Fruit fly (Drosophila melanogaster) Kc167 (cell line): ENCODE results near the gene CG31493.

Experiments used
- Myc ChIP-seq: fragments of >200 bp; optimal IDR thresholded peaks from 2 replicates; lab custom pipeline; 2017; ENCODE audit warnings: missing external identifiers
- Sin3A ChIP-seq: fragments of >200 bp; optimal IDR thresholded peaks from 2 replicates; lab custom pipeline; 2018; ENCODE audit warnings: missing external identifiers
- h ChIP-seq: fragments of >200 bp; optimal IDR thresholded peaks from 3 replicates; lab custom pipeline; 2018; ENCODE audit warnings: missing external identifiers
- insv ChIP-seq: fragments of >200 bp; optimal IDR thresholded peaks from 3 replicates; lab custom pipeline; 2018; ENCODE audit warnings: missing external identifiers
- psq ChIP-seq: fragments of >200 bp; optimal IDR thresholded peaks from 2 replicates; lab custom pipeline; 2017; ENCODE audit warnings: missing external identifiers
- ttk ChIP-seq: sonication (Bioruptor generic); optimal IDR thresholded peaks from 2 replicates; lab custom pipeline; 2017; ENCODE audit warnings: missing external identifiers

CG31493 gene

dm6 chr3R:7116511-7116910, 14.8 kb upstream of the CG31493 start:
- TF ChIP-seq h (no peak), psq (lab: Kevin White, UChicago) (no peak), Myc (lab: Kevin White, UChicago) (no peak), Sin3A (no peak), insv (lab: Kevin White, UChicago) (no peak), ttk (lab: Kevin White, UChicago) (no peak)

- TF ChIP-seq h, result no peak
- no peak for TF ChIP-seq Sin3A
- no peak for TF ChIP-seq Myc (lab: Kevin White, UChicago)
- no peak for TF ChIP-seq insv (lab: Kevin White, UChicago)
- no peak for TF ChIP-seq ttk (lab: Kevin White, UChicago)
- no peak for TF ChIP-seq psq (lab: Kevin White, UChicago)
Observed at dm6 chr3R:7117590-7117989, 13.8 kb upstream of the CG31493 start, which contains the start of gene Mlp84B. Gene Mlp84B (minus strand): TSS chr3R:7117732.

DNA sequence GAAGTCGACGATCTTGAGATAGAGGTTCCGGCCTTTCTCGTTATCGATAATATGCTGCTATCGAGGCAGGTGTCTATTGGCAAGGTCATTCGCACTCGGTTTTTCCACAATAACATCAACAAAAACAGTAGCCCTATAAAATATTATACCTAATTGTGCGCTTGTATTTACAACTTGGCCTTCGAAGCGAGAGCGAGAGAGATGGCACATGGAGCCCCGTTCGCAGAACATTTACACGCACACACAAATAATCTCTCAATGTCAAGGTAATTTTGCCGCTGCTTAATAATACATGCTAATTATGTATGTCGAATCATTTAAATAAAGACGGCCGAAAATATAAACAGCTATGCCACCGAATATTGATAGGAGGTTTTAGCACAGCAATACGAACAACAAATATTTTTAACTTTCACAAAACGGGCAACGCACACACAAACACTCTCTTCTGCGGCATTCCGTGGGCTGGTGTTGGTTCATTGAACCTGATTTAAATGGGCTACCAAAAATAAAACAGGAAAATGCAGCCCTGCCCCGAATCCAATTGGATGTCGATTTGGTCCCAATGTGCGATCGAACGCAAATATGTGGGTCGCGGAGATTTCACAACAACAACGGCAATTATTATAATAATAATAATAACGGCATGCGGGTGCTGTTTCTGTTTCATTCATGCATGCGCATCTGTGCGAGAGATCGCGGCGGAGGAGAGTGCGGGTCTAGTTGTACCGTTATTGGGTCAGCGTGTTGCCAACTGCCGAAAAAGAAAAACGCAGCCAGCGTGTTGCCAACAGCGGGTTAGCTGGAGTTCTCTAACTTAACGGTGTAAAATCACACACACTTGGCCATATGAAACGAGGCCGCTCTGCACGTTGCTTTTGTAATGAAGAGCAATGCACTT, 8.9 kb upstream of the CG31493 start:
- TF ChIP-seq ttk (lab: Kevin White, UChicago) (no peak), psq (lab: Kevin White, UChicago) (no peak), insv (lab: Kevin White, UChicago) (no peak), h (no peak)

DNA sequence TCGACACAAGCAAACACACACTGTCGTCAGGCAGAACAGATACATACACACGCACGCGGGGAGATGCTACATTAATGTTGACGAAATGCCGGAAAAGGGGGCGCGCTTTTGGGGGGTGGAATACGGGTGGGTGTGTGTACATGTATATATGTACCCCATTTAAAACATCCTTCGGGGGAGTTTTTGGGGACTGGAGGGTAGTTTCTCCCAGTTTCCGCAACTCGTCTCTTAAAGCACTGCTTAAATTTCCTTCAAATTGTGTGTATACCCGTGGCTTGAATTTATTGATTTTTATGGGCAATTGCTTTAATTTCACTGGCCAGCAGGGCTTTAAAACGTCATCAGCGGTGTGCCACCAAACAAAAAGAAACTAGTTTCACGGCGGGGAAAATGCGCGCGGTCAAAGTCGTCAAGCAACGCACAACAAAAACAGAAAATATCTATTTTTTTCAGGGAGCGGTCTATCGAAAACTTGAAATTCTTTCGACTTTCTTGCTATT, 8.2 kb upstream of the CG31493 start:
- no peak for TF ChIP-seq insv (lab: Kevin White, UChicago)
- TF ChIP-seq ttk (lab: Kevin White, UChicago), result no peak
- TF ChIP-seq psq (lab: Kevin White, UChicago), result no peak
- TF ChIP-seq Sin3A, result no peak
- TF ChIP-seq h, result no peak
- TF ChIP-seq Myc (lab: Kevin White, UChicago), result no peak

dm6 chr3R:7123699-7124098, 7.7 kb upstream of the CG31493 start:
- TF ChIP-seq Sin3A, result no peak
- no peak for TF ChIP-seq psq (lab: Kevin White, UChicago)
- TF ChIP-seq ttk (lab: Kevin White, UChicago), result no peak
- TF ChIP-seq h, result no peak
- TF ChIP-seq insv (lab: Kevin White, UChicago), result no peak

DNA sequence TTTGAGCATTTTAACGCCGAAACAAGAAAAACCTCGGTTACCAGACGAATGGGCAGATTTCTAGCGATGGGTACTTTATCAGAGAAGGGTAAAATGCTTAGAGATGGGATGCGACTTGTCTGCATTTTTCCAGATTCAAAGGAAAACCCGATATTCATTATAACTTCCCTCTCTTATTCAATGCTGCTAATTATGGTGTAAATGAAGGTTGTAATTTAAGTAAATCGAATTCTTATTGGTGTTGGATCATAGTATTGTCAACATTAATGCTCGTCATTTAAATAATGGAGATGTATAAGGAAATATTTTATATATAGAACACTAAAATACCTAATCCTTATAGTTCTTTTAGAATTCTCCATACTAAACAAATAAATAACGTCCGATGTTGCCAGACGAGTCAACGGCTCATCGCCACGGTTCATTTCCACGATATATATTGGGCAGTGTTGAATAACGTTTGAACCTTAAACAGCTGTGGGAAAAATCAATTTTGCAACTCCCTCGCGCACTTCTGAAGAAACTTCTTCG, 7.2 kb upstream of the CG31493 start, which contains the start of the genes Alh and CG10098:
TSS of gene Alh (minus strand) at position 77 of the 531 bp plus-strand sequence.
TSS of gene CG10098 (plus strand) at position 440 of the 531 bp plus-strand sequence.
- TF ChIP-seq insv (lab: Kevin White, UChicago) (no peak), ttk (lab: Kevin White, UChicago) (no peak), psq (lab: Kevin White, UChicago) (no peak), Sin3A (peak; percentile 53)

DNA sequence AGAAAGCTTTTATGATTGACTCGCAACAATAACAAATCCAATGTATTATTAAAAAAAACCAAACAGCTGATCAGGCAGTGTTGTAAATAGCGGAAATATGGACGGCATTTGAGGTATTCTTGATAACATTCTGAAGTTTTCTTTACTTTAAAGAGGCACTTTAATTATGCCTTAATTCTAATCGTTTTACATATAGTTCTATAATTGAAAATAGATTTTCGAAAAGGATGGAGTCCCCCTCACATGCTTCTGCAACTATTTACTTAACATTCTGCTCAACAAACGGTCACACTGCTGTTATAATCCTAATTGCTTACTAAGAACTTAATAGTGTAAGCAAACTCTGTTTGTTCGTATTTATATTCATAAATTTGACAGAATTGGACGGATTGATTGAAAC, 3.4 kb upstream of the CG31493 start, which contains the start of gene CG10068:
TSS of gene CG10068 (minus strand) at position 62 of the 400 bp plus-strand sequence.
- TF ChIP-seq Sin3A (no peak), ttk (lab: Kevin White, UChicago) (no peak), insv (lab: Kevin White, UChicago) (no peak)

dm6 chr3R:7129280-7130069, 1.9 kb upstream of the CG31493 start, which contains the start of gene CG31248:
Gene CG31248 (plus strand): TSS chr3R:7129320.
- TF ChIP-seq insv (lab: Kevin White, UChicago) (no peak), Myc (lab: Kevin White, UChicago) (no peak), ttk (lab: Kevin White, UChicago) (no peak), psq (lab: Kevin White, UChicago) (no peak)

DNA sequence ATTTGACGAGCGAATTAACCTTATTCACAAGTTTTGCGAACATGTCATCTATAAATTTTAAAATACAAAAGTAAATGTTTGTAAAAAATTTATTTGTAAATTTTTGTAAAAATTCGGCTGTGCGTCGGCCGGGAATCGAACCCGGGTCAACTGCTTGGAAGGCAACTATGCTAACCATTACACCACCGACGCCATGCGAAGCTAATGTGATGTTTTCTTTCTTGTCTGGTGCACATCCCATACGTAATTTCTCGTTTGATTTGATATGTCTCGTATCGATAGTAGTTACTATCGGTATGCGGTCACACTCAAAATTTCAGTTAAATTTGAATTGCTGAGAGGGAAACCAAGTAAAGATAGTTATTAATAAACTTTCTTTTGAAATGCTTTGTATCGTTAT, 533 bp upstream of the CG31493 start:
- no peak for TF ChIP-seq ttk (lab: Kevin White, UChicago)
- TF ChIP-seq Sin3A, result no peak
- no peak for TF ChIP-seq insv (lab: Kevin White, UChicago)
- no peak for TF ChIP-seq Myc (lab: Kevin White, UChicago)
- TF ChIP-seq h, result no peak
- no peak for TF ChIP-seq psq (lab: Kevin White, UChicago)

DNA sequence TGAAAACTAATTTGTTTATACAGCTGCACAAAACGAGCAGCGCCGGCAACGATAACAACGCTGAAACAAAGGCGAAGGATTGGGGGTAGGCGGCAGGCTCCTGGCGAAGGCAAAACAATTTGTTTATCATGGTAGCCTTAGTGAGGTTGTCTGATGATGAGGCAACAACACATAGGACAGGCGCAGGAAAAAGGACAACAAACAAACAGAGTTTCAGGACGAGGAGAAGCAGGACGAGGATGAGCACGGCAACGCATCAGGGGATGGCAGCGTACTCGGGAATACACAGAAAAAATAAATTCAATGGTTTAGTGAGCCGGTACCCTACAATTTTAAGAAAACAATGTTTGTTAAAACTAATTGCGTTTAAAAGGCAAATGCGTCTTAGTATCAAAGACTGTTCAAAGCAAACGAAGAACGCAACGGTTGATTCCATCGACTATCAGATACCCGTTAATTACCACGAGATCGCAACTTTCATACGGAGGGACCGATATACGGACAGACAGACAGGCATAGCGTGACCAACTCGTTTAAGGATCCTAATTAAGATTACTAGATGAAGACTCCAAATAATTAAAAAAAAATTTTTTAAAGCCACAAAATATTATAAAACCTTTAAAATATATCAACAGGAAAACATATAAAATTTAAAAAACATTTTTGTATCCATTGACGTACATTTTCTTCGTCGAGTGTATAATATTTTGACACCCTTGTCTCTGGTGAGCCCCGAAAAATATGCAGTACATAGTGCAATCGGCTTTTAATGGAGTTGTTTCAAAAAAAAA, 3.5 kb downstream of the CG31493 start:
- TF ChIP-seq Myc (lab: Kevin White, UChicago) (no peak), h (no peak), insv (lab: Kevin White, UChicago) (no peak), ttk (lab: Kevin White, UChicago) (no peak), Sin3A (no peak), psq (lab: Kevin White, UChicago) (no peak)

DNA sequence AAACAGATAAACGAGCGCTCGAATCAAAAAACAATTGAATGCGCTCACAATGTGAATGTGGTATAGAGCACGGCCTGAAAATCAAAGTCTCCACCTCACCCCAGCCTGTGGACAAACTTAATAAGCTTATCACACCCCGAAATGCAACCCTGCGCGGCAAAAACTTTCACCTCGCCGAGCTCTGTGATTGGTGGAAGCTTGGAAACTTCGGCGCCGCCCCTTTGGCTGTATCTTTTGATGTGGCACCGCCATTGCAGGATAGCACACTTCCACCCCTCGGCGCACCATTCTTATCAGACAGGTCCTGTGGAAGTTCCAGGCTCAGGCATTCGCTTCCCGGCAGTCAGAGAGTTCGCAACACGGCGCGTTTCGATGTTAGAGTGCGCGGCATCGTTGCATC, 4.5 kb downstream of the CG31493 start, which contains the start of gene Fer1:
TSS of gene Fer1 (plus strand) at position 326 of the 400 bp plus-strand sequence.
- TF ChIP-seq h (no peak), Myc (lab: Kevin White, UChicago) (no peak), insv (lab: Kevin White, UChicago) (no peak), Sin3A (no peak), ttk (lab: Kevin White, UChicago) (no peak), psq (lab: Kevin White, UChicago) (no peak)
